Worm (Caenorhabditis elegans) whole organism, young adult: ENCODE data around the gene imp-2.

Experiments
- C06A6.2 ChIP-seq: fragments of 200-800 bp; sonication (Bioruptor generic); conservative IDR thresholded peaks from 2 replicates; pipeline ENCODE4 v1.3.6; 2022; ENCODE audit warnings: missing genetic modification characterization, missing compliant biosample characterization
- F55B11.4 ChIP-seq: sonication (generic microtip); optimal IDR thresholded peaks from 2 replicates; lab custom pipeline; 2016; ENCODE audit warnings: missing compliant biosample characterization, missing genetic modification characterization, borderline replicate concordance; ENCODE audit not compliant: insufficient read depth
- T07F8.4 ChIP-seq: sonication (generic microtip); optimal IDR thresholded peaks from 2 replicates; lab custom pipeline; 2016; ENCODE audit warnings: mild to moderate bottlenecking, missing genetic modification characterization, moderate library complexity, missing compliant biosample characterization
- T26A5.8 ChIP-seq: sonication (generic microtip); optimal IDR thresholded peaks from 2 replicates; lab custom pipeline; 2016; ENCODE audit warnings: missing genetic modification characterization, missing compliant biosample characterization
- Y53F4B.3 ChIP-seq: fragments of 200-800 bp; sonication (Bioruptor generic); IDR thresholded peaks from 2 replicates; pipeline ENCODE4 v1.3.6; 2022; ENCODE audit warnings: missing genetic modification reagents, missing genetic modification characterization, missing compliant biosample characterization
- Y56A3A.18 ChIP-seq: fragments of 200-800 bp; sonication (Bioruptor generic); IDR thresholded peaks from 2 replicates; pipeline ENCODE4 v1.3.6; 2022; ENCODE audit warnings: missing genetic modification reagents, missing genetic modification characterization, missing compliant biosample characterization
- Y67H2A.10 ChIP-seq: fragments of 200-800 bp; sonication (Bioruptor generic); conservative IDR thresholded peaks from 2 replicates; pipeline ENCODE4 v1.3.6; 2022; ENCODE audit warnings: missing genetic modification reagents, missing genetic modification characterization, missing compliant biosample characterization
- Y79H2A.3 ChIP-seq: fragments of 200-800 bp; sonication (Bioruptor generic); conservative IDR thresholded peaks from 2 replicates; pipeline ENCODE4 v1.3.6; 2022; ENCODE audit warnings: missing genetic modification reagents, missing genetic modification characterization, missing compliant biosample characterization
- aptf-3 ChIP-seq: fragments of 200-800 bp; sonication (Bioruptor generic); IDR thresholded peaks from 2 replicates; pipeline ENCODE4 v1.3.6; 2022; ENCODE audit warnings: missing genetic modification characterization, missing compliant biosample characterization
- attf-3 ChIP-seq: fragments of 200-800 bp; sonication (Bioruptor generic); conservative IDR thresholded peaks from 2 replicates; pipeline ENCODE4 v1.3.6; 2022; ENCODE audit warnings: missing genetic modification reagents, missing genetic modification characterization, missing compliant biosample characterization
- attf-5 ChIP-seq: fragments of 200-800 bp; sonication (Bioruptor generic); optimal IDR thresholded peaks from 2 replicates; lab custom pipeline; 2018; ENCODE audit warnings: mild to moderate bottlenecking, missing genetic modification characterization, missing compliant biosample characterization
- bed-1 ChIP-seq: fragments of 200-800 bp; sonication (Bioruptor generic); IDR thresholded peaks from 2 replicates; pipeline ENCODE4 v1.3.6; 2022; ENCODE audit warnings: missing genetic modification reagents, missing genetic modification characterization, missing compliant biosample characterization
- cebp-2 ChIP-seq: fragments of 200-800 bp; sonication (Bioruptor generic); IDR thresholded peaks from 2 replicates; pipeline ENCODE4 v1.3.6; 2022; ENCODE audit warnings: missing genetic modification characterization, missing compliant biosample characterization
- ceh-100 ChIP-seq: fragments of 200-800 bp; sonication (Bioruptor generic); IDR thresholded peaks from 2 replicates; pipeline ENCODE4 v1.3.6; 2022; ENCODE audit warnings: missing genetic modification reagents, missing genetic modification characterization, missing compliant biosample characterization
- ceh-40 ChIP-seq: fragments of 200-800 bp; sonication (Bioruptor generic); IDR thresholded peaks from 2 replicates; pipeline ENCODE4 v1.3.6; 2022; ENCODE audit warnings: missing genetic modification characterization, missing compliant biosample characterization
- ceh-79 ChIP-seq: sonication (generic microtip); optimal IDR thresholded peaks from 2 replicates; lab custom pipeline; 2017; ENCODE audit warnings: mild to moderate bottlenecking, missing genetic modification characterization, missing compliant biosample characterization
- chd-7 ChIP-seq: sonication (generic microtip); optimal IDR thresholded peaks from 2 replicates; lab custom pipeline; 2016; ENCODE audit warnings: mild to moderate bottlenecking, missing genetic modification characterization, moderate library complexity, missing compliant biosample characterization
- die-1 ChIP-seq: sonication (generic microtip); optimal IDR thresholded peaks from 2 replicates; lab custom pipeline; 2016; ENCODE audit warnings: missing genotype, mild to moderate bottlenecking, missing genetic modification characterization, missing compliant biosample characterization
- dpff-1 ChIP-seq: sonication (generic microtip); optimal IDR thresholded peaks from 2 replicates; lab custom pipeline; 2017; ENCODE audit warnings: mild to moderate bottlenecking, missing genetic modification characterization, missing compliant biosample characterization
- egl-18 ChIP-seq: fragments of 200-800 bp; sonication (Bioruptor generic); IDR thresholded peaks from 2 replicates; pipeline ENCODE4 v1.3.6; 2022; ENCODE audit warnings: missing genetic modification reagents, missing genetic modification characterization, missing compliant biosample characterization
- ekl-4 ChIP-seq: fragments of 200-800 bp; sonication (Bioruptor generic); IDR thresholded peaks from 2 replicates; pipeline ENCODE4 v1.3.6; 2022; ENCODE audit warnings: missing genetic modification reagents, missing genetic modification characterization, missing compliant biosample characterization
- him-1 ChIP-seq: sonication (generic microtip); optimal IDR thresholded peaks from 2 replicates; lab custom pipeline; 2016; ENCODE audit warnings: missing genotype, missing genetic modification reagents, missing genetic modification characterization, missing compliant biosample characterization
- hmg-1.2 ChIP-seq: fragments of 200-800 bp; sonication (Bioruptor generic); IDR thresholded peaks from 2 replicates; pipeline ENCODE4 v1.3.6; 2022; ENCODE audit warnings: missing genetic modification reagents, missing genetic modification characterization, missing compliant biosample characterization
- hmg-20 ChIP-seq: fragments of 200-800 bp; sonication (Bioruptor generic); IDR thresholded peaks from 2 replicates; pipeline ENCODE4 v1.3.6; 2022; ENCODE audit warnings: missing genetic modification reagents, missing genetic modification characterization, missing compliant biosample characterization
- lag-1 ChIP-seq: fragments of 200-800 bp; sonication (Bioruptor generic); IDR thresholded peaks from 2 replicates; pipeline ENCODE4 v1.3.6; 2022; ENCODE audit warnings: missing genetic modification reagents, missing genetic modification characterization, missing compliant biosample characterization
- let-526 ChIP-seq: fragments of 200-800 bp; sonication (Bioruptor generic); IDR thresholded peaks from 2 replicates; pipeline ENCODE4 v1.3.6; 2022; ENCODE audit warnings: missing genetic modification reagents, missing genetic modification characterization, missing compliant biosample characterization
- lin-26 ChIP-seq: fragments of 200-800 bp; sonication (Bioruptor generic); IDR thresholded peaks from 2 replicates; pipeline ENCODE4 v1.3.6; 2022; ENCODE audit warnings: missing genetic modification reagents, missing genetic modification characterization, missing compliant biosample characterization
- lin-54 ChIP-seq: fragments of 200-800 bp; sonication (Bioruptor generic); optimal IDR thresholded peaks from 2 replicates; lab custom pipeline; 2018; ENCODE audit warnings: mild to moderate bottlenecking, missing genetic modification characterization, missing compliant biosample characterization
- lsy-27 ChIP-seq: sonication (generic microtip); optimal IDR thresholded peaks from 2 replicates; lab custom pipeline; 2017; ENCODE audit warnings: missing genetic modification characterization, mild to moderate bottlenecking, missing compliant biosample characterization, antibody characterized with exemption, missing genotype, borderline replicate concordance; ENCODE audit not compliant: insufficient read depth
- madf-10 ChIP-seq: sonication (generic microtip); optimal IDR thresholded peaks from 2 replicates; lab custom pipeline; 2016; ENCODE audit warnings: mild to moderate bottlenecking, missing genetic modification characterization, missing compliant biosample characterization
- mcd-1 ChIP-seq: fragments of 200-800 bp; sonication (Bioruptor generic); IDR thresholded peaks from 2 replicates; pipeline ENCODE4 v1.3.6; 2022; ENCODE audit warnings: missing genetic modification reagents, missing genetic modification characterization, missing compliant biosample characterization
- mel-28 ChIP-seq: sonication (generic microtip); optimal IDR thresholded peaks from 2 replicates; lab custom pipeline; 2016; ENCODE audit warnings: borderline replicate concordance, mild to moderate bottlenecking, missing genetic modification characterization, missing compliant biosample characterization
- mxl-1 ChIP-seq: sonication (generic microtip); optimal IDR thresholded peaks from 2 replicates; lab custom pipeline; 2016; ENCODE audit warnings: missing genetic modification characterization, missing compliant biosample characterization
- nfya-2 ChIP-seq: fragments of 200-800 bp; sonication (Bioruptor generic); IDR thresholded peaks from 2 replicates; pipeline ENCODE4 v1.3.6; 2022; ENCODE audit warnings: missing genetic modification reagents, missing genetic modification characterization, missing compliant biosample characterization
- pbrm-1 ChIP-seq: fragments of 200-800 bp; sonication (Bioruptor generic); IDR thresholded peaks from 2 replicates; pipeline ENCODE4 v1.3.6; 2022; ENCODE audit warnings: missing genetic modification reagents, missing genetic modification characterization, missing compliant biosample characterization
- pha-4 ChIP-seq: fragments of 150-350 bp; sonication (generic microtip); optimal IDR thresholded peaks from 2 replicates; lab custom pipeline; 2014; ENCODE audit warnings: missing biosample characterization, missing genetic modification reagents, missing genetic modification characterization
- repo-1 ChIP-seq: sonication (generic microtip); optimal IDR thresholded peaks from 2 replicates; lab custom pipeline; 2017; ENCODE audit warnings: mild to moderate bottlenecking, missing genetic modification characterization, missing compliant biosample characterization
- rpc-1 ChIP-seq, 2 experiments: fragments of 150-350 bp in 1 of 2; sonication (generic microtip) in 1 of 2; optimal IDR thresholded peaks; 2 replicates each; lab custom pipeline; 2014 to 2018; ENCODE audit warnings: missing biosample characterization in 1 of 2, missing genetic modification characterization in 1 of 2, missing genetic modification reagents in 1 of 2, missing genotype in 1 of 2
- sdz-38 ChIP-seq: sonication (generic microtip); optimal IDR thresholded peaks from 2 replicates; lab custom pipeline; 2016; ENCODE audit warnings: missing genotype, missing genetic modification characterization, missing compliant biosample characterization
- snpc-1.1 ChIP-seq: sonication (generic microtip); optimal IDR thresholded peaks from 2 replicates; lab custom pipeline; 2017; ENCODE audit warnings: missing genetic modification characterization, mild to moderate bottlenecking, missing compliant biosample characterization, antibody characterized with exemption, moderate library complexity, missing genotype, missing genetic modification reagents; ENCODE audit not compliant: insufficient read depth
- somi-1 ChIP-seq: fragments of 200-800 bp; sonication (Bioruptor generic); optimal IDR thresholded peaks from 2 replicates; lab custom pipeline; 2018; ENCODE audit warnings: mild to moderate bottlenecking, missing genetic modification characterization, missing compliant biosample characterization
- tbp1 ChIP-seq: fragments of 200-800 bp; sonication (Bioruptor generic); optimal IDR thresholded peaks from 2 replicates; lab custom pipeline; 2018; ENCODE audit warnings: mild to moderate bottlenecking, missing genetic modification characterization, missing compliant biosample characterization
- tbx-9 ChIP-seq: sonication (generic microtip); optimal IDR thresholded peaks from 2 replicates; lab custom pipeline; 2016; ENCODE audit warnings: borderline replicate concordance, missing genetic modification characterization, inconsistent platforms, missing compliant biosample characterization
- unc-130 ChIP-seq: sonication (generic microtip); optimal IDR thresholded peaks from 2 replicates; lab custom pipeline; 2016; ENCODE audit warnings: missing genetic modification reagents, missing genetic modification characterization, missing compliant biosample characterization
- unc-62 ChIP-seq: fragments of 150-350 bp; optimal IDR thresholded peaks from 2 replicates; lab custom pipeline; 2014; ENCODE audit warnings: missing biosample characterization, missing genetic modification reagents, missing genetic modification characterization
- zfh-2 ChIP-seq: fragments of 200-800 bp; sonication (Bioruptor generic); conservative IDR thresholded peaks from 2 replicates; pipeline ENCODE4 v1.3.6; 2022; ENCODE audit warnings: missing genetic modification reagents, missing genetic modification characterization, missing compliant biosample characterization
- ztf-18 ChIP-seq: sonication (generic microtip); optimal IDR thresholded peaks from 2 replicates; lab custom pipeline; 2016; ENCODE audit warnings: missing genotype, mild to moderate bottlenecking, missing genetic modification characterization, missing compliant biosample characterization
- ztf-22 ChIP-seq: fragments of 200-800 bp; sonication (Bioruptor generic); optimal IDR thresholded peaks from 2 replicates; lab custom pipeline; 2018; ENCODE audit warnings: mild to moderate bottlenecking, missing genetic modification characterization, moderate library complexity, missing compliant biosample characterization
- ztf-26 ChIP-seq: sonication (generic microtip); optimal IDR thresholded peaks from 2 replicates; lab custom pipeline; 2017; ENCODE audit warnings: missing genetic modification characterization, missing compliant biosample characterization

Gene imp-2

ce11 chrIV:11146962-11147470 lies 28.3 kb upstream of the imp-2 start, which contains the start of gene pigq-1 (continued):
- TF ChIP-seq aptf-3 (GFP tag; lab: Robert Waterston, UW) = no peak
- TF ChIP-seq lin-54 (GFP tag; lab: Kevin White, UChicago) = no peak
- TF ChIP-seq F55B11.4 (tag; lab: Kevin White, UChicago) = no peak
- TF ChIP-seq zfh-2 (GFP tag; lab: Robert Waterston, UW) = no peak
- 0 out of 2 replicates have a peak, but pooled peaks have one; percentile 25 for TF ChIP-seq ceh-100 (GFP tag; lab: Robert Waterston, UW)
- TF ChIP-seq attf-3 (GFP tag; lab: Robert Waterston, UW) = no peak
- TF ChIP-seq mxl-1 (tag; lab: Kevin White, UChicago) = peak; percentile 22
- TF ChIP-seq him-1 = peak; percentile 56
- TF ChIP-seq tbx-9 = no peak
- peak; percentile 51 for TF ChIP-seq snpc-1.1 (tag; lab: Kevin White, UChicago)
- TF ChIP-seq C06A6.2 (GFP tag; lab: Robert Waterston, UW) = no peak
- TF ChIP-seq ztf-22 = no peak
- TF ChIP-seq sdz-38 (tag; lab: Kevin White, UChicago) = no peak
- TF ChIP-seq pbrm-1 (GFP tag; lab: Robert Waterston, UW) = no peak
- TF ChIP-seq T26A5.8 (tag; lab: Kevin White, UChicago) = peak; percentile 21
- peak; percentile 53; the same call in 1 of the 2 replicates for TF ChIP-seq ekl-4 (GFP tag; lab: Robert Waterston, UW)
- TF ChIP-seq ztf-26 = peak; percentile 39
- TF ChIP-seq Y56A3A.18 = peak; percentile 71; the same call in 1 of the 2 replicates
- no peak for TF ChIP-seq T07F8.4 (tag; lab: Kevin White, UChicago)
- TF ChIP-seq unc-62 (GFP tag; lab: Kevin White, UChicago) = no peak
- TF ChIP-seq lsy-27 = no peak
- no peak for TF ChIP-seq mcd-1 (GFP tag; lab: Robert Waterston, UW)
- no peak for TF ChIP-seq lag-1 (GFP tag; lab: Robert Waterston, UW)
- TF ChIP-seq hmg-20 (GFP tag; lab: Robert Waterston, UW) = no peak
- no peak for TF ChIP-seq pha-4 (tag; lab: Kevin White, UChicago)
- TF ChIP-seq dpff-1 = peak; percentile 95
- TF ChIP-seq die-1 (tag; lab: Kevin White, UChicago) = peak; percentile 61
- TF ChIP-seq rpc-1 (optimal IDR thresholded peaks at IDR 0.05; lab: Kevin White, UChicago) = no peak
- no peak for TF ChIP-seq rpc-1 (tag; optimal IDR thresholded peaks at IDR 0.05; lab: Kevin White, UChicago)
- TF ChIP-seq ztf-18 (tag; lab: Kevin White, UChicago) = no peak
- peak; percentile 14 for TF ChIP-seq somi-1 (GFP tag; lab: Kevin White, UChicago)
- TF ChIP-seq repo-1 = peak; percentile 78
- peak; percentile 63 for TF ChIP-seq lin-26
- TF ChIP-seq Y53F4B.3 (GFP tag; lab: Robert Waterston, UW) = no peak
- TF ChIP-seq chd-7 (tag; lab: Kevin White, UChicago) = peak; percentile 52
- peak; percentile 33 for TF ChIP-seq madf-10 (tag; lab: Kevin White, UChicago)
- TF ChIP-seq attf-5 (GFP tag; lab: Kevin White, UChicago) = peak; percentile 47
- no peak for TF ChIP-seq ceh-79 (tag; lab: Kevin White, UChicago)
- TF ChIP-seq let-526 (GFP tag; lab: Robert Waterston, UW) = no peak
- no peak for TF ChIP-seq bed-1 (GFP tag; lab: Robert Waterston, UW)
- TF ChIP-seq egl-18 (GFP tag; lab: Robert Waterston, UW) = no peak
- no peak for TF ChIP-seq hmg-1.2 (GFP tag; lab: Robert Waterston, UW)
- TF ChIP-seq Y67H2A.10 (GFP tag; lab: Robert Waterston, UW) = no peak
- TF ChIP-seq cebp-2 (GFP tag; lab: Robert Waterston, UW) = no peak
- no peak for TF ChIP-seq ceh-40 (GFP tag; lab: Robert Waterston, UW)
- peak; percentile 12 for TF ChIP-seq unc-130 (GFP tag; lab: Kevin White, UChicago)
- TF ChIP-seq tbp1 = peak; percentile 34
- no peak for TF ChIP-seq Y79H2A.3 (GFP tag; lab: Robert Waterston, UW)
- no peak for TF ChIP-seq nfya-2 (GFP tag; lab: Robert Waterston, UW)
- TF ChIP-seq mel-28 (tag; lab: Kevin White, UChicago) = no peak
